Fruit fly (Drosophila melanogaster) whole organism, embryonic: ENCODE results near the gene CG3862.

Source experiments
- Asciz ChIP-seq: fragments of 200-800 bp; sonication (Bioruptor generic); optimal IDR thresholded peaks from 2 replicates; lab custom pipeline; 2017; ENCODE audit warnings: missing biosample characterization, mild to moderate bottlenecking, missing genetic modification characterization, missing genetic modification reagents
- C15 ChIP-seq: fragments of 200-800 bp; sonication (Bioruptor generic); IDR thresholded peaks from 3 replicates; pipeline ENCODE4 v1.3.6; 2022; ENCODE audit warnings: missing biosample characterization, missing genetic modification characterization
- CG11398 ChIP-seq: fragments of 200-800 bp; sonication (Bioruptor generic); optimal IDR thresholded peaks from 2 replicates; lab custom pipeline; 2016; ENCODE audit warnings: missing biosample characterization, missing genetic modification characterization
- CG11456 ChIP-seq: fragments of 200-800 bp; sonication (Bioruptor generic); IDR thresholded peaks from 3 replicates; pipeline ENCODE4 v1.3.6; 2022; ENCODE audit warnings: missing biosample characterization, missing genetic modification characterization
- CG14014 ChIP-seq: fragments of 200-800 bp; sonication (Bioruptor generic); IDR thresholded peaks from 2 replicates; pipeline ENCODE4 v1.3.6; 2022; ENCODE audit warnings: missing biosample characterization, missing genetic modification characterization
- CG16815 ChIP-seq: fragments of 200-800 bp; sonication (Bioruptor generic); optimal IDR thresholded peaks from 3 replicates; lab custom pipeline; 2017; ENCODE audit warnings: missing biosample characterization, mild to moderate bottlenecking, missing genetic modification characterization
- CG17568 ChIP-seq: fragments of 200-800 bp; sonication (Bioruptor generic); optimal IDR thresholded peaks from 2 replicates; lab custom pipeline; 2018; ENCODE audit warnings: missing biosample characterization, mild to moderate bottlenecking, missing genetic modification characterization, moderate library complexity
- CG17829 ChIP-seq: fragments of 200-800 bp; optimal IDR thresholded peaks from 2 replicates; lab custom pipeline; 2019; ENCODE audit warnings: missing biosample characterization, mild to moderate bottlenecking, missing genetic modification characterization, moderate library complexity
- CG18619 ChIP-seq: fragments of 200-800 bp; sonication (Bioruptor generic); optimal IDR thresholded peaks from 3 replicates; lab custom pipeline; 2017; ENCODE audit warnings: missing biosample characterization, mild to moderate bottlenecking, missing genetic modification characterization
- CG18764 ChIP-seq: fragments of 200-800 bp; sonication (Bioruptor generic); optimal IDR thresholded peaks from 3 replicates; lab custom pipeline; 2016; ENCODE audit warnings: missing biosample characterization, missing genetic modification characterization
- CG2116 ChIP-seq: fragments of 200-800 bp; sonication (Bioruptor generic); optimal IDR thresholded peaks from 3 replicates; lab custom pipeline; 2018; ENCODE audit warnings: missing biosample characterization, mild to moderate bottlenecking, missing genetic modification characterization
- CG32532 ChIP-seq: fragments of 200-800 bp; sonication (Bioruptor generic); IDR thresholded peaks from 2 replicates; pipeline ENCODE4 v1.3.6; 2022; ENCODE audit warnings: missing biosample characterization, missing genetic modification characterization
- CG34422 ChIP-seq: fragments of 200-800 bp; sonication (Bioruptor generic); IDR thresholded peaks from 3 replicates; pipeline ENCODE4 v1.3.6; 2022; ENCODE audit warnings: missing biosample characterization, missing genetic modification characterization
- CG4617 ChIP-seq: fragments of 200-800 bp; sonication (Bioruptor generic); optimal IDR thresholded peaks from 3 replicates; lab custom pipeline; 2016; ENCODE audit warnings: missing biosample characterization, missing genetic modification characterization, borderline replicate concordance
- CG6689 ChIP-seq: fragments of 200-800 bp; sonication (Bioruptor generic); IDR thresholded peaks from 2 replicates; pipeline ENCODE4 v1.3.6; 2022; ENCODE audit warnings: missing biosample characterization, missing genetic modification characterization
- CG6765 ChIP-seq: fragments of 200-800 bp; sonication (Bioruptor generic); optimal IDR thresholded peaks from 3 replicates; lab custom pipeline; 2017; ENCODE audit warnings: missing biosample characterization, mild to moderate bottlenecking, missing genetic modification characterization
- CG7372 ChIP-seq: fragments of 200-800 bp; sonication (Bioruptor generic); IDR thresholded peaks from 2 replicates; pipeline ENCODE4 v1.3.6; 2022; ENCODE audit warnings: missing biosample characterization, missing genetic modification characterization
- CG8290 ChIP-seq, 3 experiments: fragments of 200-800 bp; sonication (Bioruptor generic); optimal IDR thresholded peaks; 2 replicates each; lab custom pipeline; 2016 to 2019; ENCODE audit warnings: missing biosample characterization in 3 of 3, missing genetic modification characterization in 3 of 3, mild to moderate bottlenecking in 2 of 3, moderate library complexity in 1 of 3
- CG9797 ChIP-seq: fragments of 200-800 bp; sonication (Bioruptor generic); optimal IDR thresholded peaks from 3 replicates; lab custom pipeline; 2018; ENCODE audit warnings: missing biosample characterization, mild to moderate bottlenecking, missing genetic modification characterization
- Dek ChIP-seq: fragments of 200-800 bp; sonication (Bioruptor generic); optimal IDR thresholded peaks from 3 replicates; lab custom pipeline; 2019; ENCODE audit warnings: missing biosample characterization, mild to moderate bottlenecking, missing genetic modification characterization, moderate library complexity
- Dll ChIP-seq: fragments of 200-800 bp; sonication (Bioruptor generic); IDR thresholded peaks from 4 replicates; pipeline ENCODE4 v1.3.6; 2022; ENCODE audit warnings: missing biosample characterization, missing genetic modification characterization; ENCODE audit not compliant: partially characterized antibody
- Dp ChIP-seq: fragments of 200-800 bp; sonication (Bioruptor generic); optimal IDR thresholded peaks from 2 replicates; lab custom pipeline; 2018; ENCODE audit warnings: missing biosample characterization, mild to moderate bottlenecking, missing genetic modification characterization, moderate library complexity
- Drgx ChIP-seq: fragments of 200-800 bp; sonication (Bioruptor generic); IDR thresholded peaks from 2 replicates; pipeline ENCODE4 v1.3.6; 2022; ENCODE audit warnings: missing biosample characterization, missing genetic modification characterization
- Hmx ChIP-seq: fragments of 200-800 bp; sonication (Bioruptor generic); optimal IDR thresholded peaks from 2 replicates; lab custom pipeline; 2016; ENCODE audit warnings: missing biosample characterization, missing genetic modification characterization
- Lim3 ChIP-seq: fragments of 200-800 bp; sonication (Bioruptor generic); IDR thresholded peaks from 2 replicates; pipeline ENCODE4 v1.3.6; 2022; ENCODE audit warnings: missing biosample characterization, missing genetic modification characterization
- MESR4 ChIP-seq: fragments of 200-800 bp; sonication (Bioruptor generic); optimal IDR thresholded peaks from 2 replicates; lab custom pipeline; 2018; ENCODE audit warnings: missing biosample characterization, mild to moderate bottlenecking, missing genetic modification characterization, moderate library complexity
- MTF-1 ChIP-seq: fragments of 200-800 bp; sonication (Bioruptor generic); optimal IDR thresholded peaks from 2 replicates; lab custom pipeline; 2018; ENCODE audit warnings: missing biosample characterization, mild to moderate bottlenecking, missing genetic modification characterization, borderline replicate concordance
- Nf-YB ChIP-seq: fragments of 200-800 bp; sonication (Bioruptor generic); optimal IDR thresholded peaks from 3 replicates; lab custom pipeline; 2019; ENCODE audit warnings: missing biosample characterization, mild to moderate bottlenecking, missing genetic modification characterization, moderate library complexity
- Opbp ChIP-seq: fragments of 200-800 bp; sonication (Bioruptor generic); IDR thresholded peaks from 3 replicates; pipeline ENCODE4 v1.3.6; 2022; ENCODE audit warnings: missing biosample characterization, missing genetic modification characterization; ENCODE audit not compliant: partially characterized antibody
- Six4 ChIP-seq: fragments of 200-800 bp; sonication (Bioruptor generic); optimal IDR thresholded peaks from 2 replicates; lab custom pipeline; 2016; ENCODE audit warnings: missing biosample characterization, missing genetic modification characterization
- bbx ChIP-seq: fragments of 200-800 bp; sonication (Bioruptor generic); IDR thresholded peaks from 2 replicates; pipeline ENCODE4 v1.3.6; 2022; ENCODE audit warnings: missing biosample characterization, missing genetic modification characterization; ENCODE audit not compliant: partially characterized antibody
- bigmax ChIP-seq: fragments of 200-800 bp; sonication (Bioruptor generic); optimal IDR thresholded peaks from 2 replicates; lab custom pipeline; 2018; ENCODE audit warnings: missing biosample characterization, mild to moderate bottlenecking, missing genetic modification characterization
- cato ChIP-seq: fragments of 200-800 bp; sonication (Bioruptor generic); optimal IDR thresholded peaks from 2 replicates; lab custom pipeline; 2016; ENCODE audit warnings: missing biosample characterization, missing genetic modification characterization, borderline replicate concordance
- chinmo ChIP-seq: fragments of 200-800 bp; sonication (Bioruptor generic); IDR thresholded peaks from 4 replicates; pipeline ENCODE4 v1.3.6; 2022; ENCODE audit warnings: missing biosample characterization, missing genetic modification characterization; ENCODE audit not compliant: partially characterized antibody
- chm ChIP-seq: fragments of 200-800 bp; sonication (Bioruptor generic); IDR thresholded peaks from 2 replicates; pipeline ENCODE4 v1.3.6; 2022; ENCODE audit warnings: missing biosample characterization, missing genetic modification characterization
- crol ChIP-seq: fragments of 200-800 bp; sonication (Bioruptor generic); IDR thresholded peaks from 2 replicates; pipeline ENCODE4 v1.3.6; 2022; ENCODE audit warnings: missing biosample characterization, missing genetic modification characterization
- en ChIP-seq: fragments of 200-800 bp; sonication (Bioruptor generic); optimal IDR thresholded peaks from 2 replicates; lab custom pipeline; 2016; ENCODE audit warnings: missing biosample characterization, missing genetic modification characterization
- ftz-f1 ChIP-seq: fragments of 200-800 bp; sonication (Bioruptor generic); optimal IDR thresholded peaks from 2 replicates; lab custom pipeline; 2016; ENCODE audit warnings: missing biosample characterization, missing genetic modification characterization
- gfzf ChIP-seq: fragments of 200-800 bp; sonication (Bioruptor generic); optimal IDR thresholded peaks from 2 replicates; lab custom pipeline; 2016; ENCODE audit warnings: missing biosample characterization, mild to moderate bottlenecking, missing genetic modification characterization, moderate library complexity
- gsb ChIP-seq: fragments of 200-800 bp; sonication (Bioruptor generic); IDR thresholded peaks from 2 replicates; pipeline ENCODE4 v1.3.6; 2022; ENCODE audit warnings: missing biosample characterization, missing genetic modification characterization
- prd ChIP-seq, 3 experiments: fragments of >200 bp in 2 of 3; fragments of 200-800 bp in 1 of 3; sonication (Bioruptor generic) in 1 of 3; optimal IDR thresholded peaks in 2 of 3; IDR thresholded peaks in 1 of 3; 2 replicates in 2 of 3; 3 replicates in 1 of 3; pipeline versions ENCODE4 v1.3.6 to Lab custom; 2017 to 2022; ENCODE audit warnings: missing biosample characterization in 1 of 3, missing genetic modification characterization in 1 of 3
- pzg ChIP-seq: fragments of 200-800 bp; sonication (Bioruptor generic); optimal IDR thresholded peaks from 3 replicates; lab custom pipeline; 2018; ENCODE audit warnings: missing biosample characterization, mild to moderate bottlenecking, missing genetic modification characterization, moderate library complexity
- sens ChIP-seq: fragments of 200-800 bp; sonication (Bioruptor generic); peaks from one replicate; lab custom pipeline; 2016; ENCODE audit warnings: missing biosample characterization, missing genetic modification characterization
- sens-2 ChIP-seq: fragments of 200-800 bp; sonication (Bioruptor generic); IDR thresholded peaks from 2 replicates; pipeline ENCODE4 v1.3.6; 2022; ENCODE audit warnings: missing biosample characterization, missing genetic modification characterization
- unc-4 ChIP-seq: fragments of 200-800 bp; sonication (Bioruptor generic); IDR thresholded peaks from 2 replicates; pipeline ENCODE4 v1.3.6; 2022; ENCODE audit warnings: missing biosample characterization, missing genetic modification characterization; ENCODE audit not compliant: partially characterized antibody
- wek ChIP-seq: fragments of 200-800 bp; sonication (Bioruptor generic); optimal IDR thresholded peaks from 3 replicates; lab custom pipeline; 2018; ENCODE audit warnings: missing biosample characterization, mild to moderate bottlenecking, missing genetic modification characterization, moderate library complexity
- wor ChIP-seq: fragments of 200-800 bp; sonication (Bioruptor generic); IDR thresholded peaks from 2 replicates; pipeline ENCODE4 v1.3.6; 2022; ENCODE audit warnings: missing biosample characterization, missing genetic modification characterization

The CG3862 gene

dm6 chr2L:870285-870684 lies 44.6 kb upstream of the CG3862 start, which contains the start of gene PNUTS:
PNUTS (plus strand) TSS chr2L:870465.
- TF ChIP-seq gsb (GFP tag; lab: Robert Waterston, UW) (no peak), Dp (GFP tag; lab: Kevin White, UChicago) (peak; percentile 56), CG8290 (GFP tag; optimal IDR thresholded peaks at IDR 0.05; lab: Kevin White, UChicago) (no peak), CG8290 (tag; optimal IDR thresholded peaks at IDR 0.05; lab: Kevin White, UChicago) (peak in 1 of 2 experiments; percentile 16), bbx (peak; percentile 31; the same call in 1 of the 2 replicates), MTF-1 (GFP tag; lab: Kevin White, UChicago) (peak; percentile 3), Dek (tag; lab: Kevin White, UChicago) (no peak), CG11456 (GFP tag; lab: Robert Waterston, UW) (no peak), CG14014 (no peak), chm (GFP tag; lab: Robert Waterston, UW) (peak; percentile 43; the same call in 1 of the 2 replicates), sens (GFP tag; lab: Kevin White, UChicago) (peak; percentile 28), Six4 (GFP tag; lab: Kevin White, UChicago) (no peak), wek (GFP tag; lab: Kevin White, UChicago) (peak; percentile 74), CG17568 (GFP tag; lab: Kevin White, UChicago) (peak; percentile 6), gfzf (GFP tag; lab: Kevin White, UChicago) (peak; percentile 70), CG9797 (GFP tag; lab: Kevin White, UChicago) (peak; percentile 6), pzg (GFP tag; lab: Kevin White, UChicago) (peak; percentile 25), MESR4 (GFP tag; lab: Kevin White, UChicago) (peak; percentile 89), Dll (GFP tag; lab: Robert Waterston, UW) (0 out of 4 replicates have a peak, but pooled peaks have one; percentile 6)

dm6 chr2L:869497-870040 lies 43.9 kb upstream of the CG3862 start, which contains the start of gene dbe:
dbe (minus strand) TSS chr2L:869857.
- TF ChIP-seq ftz-f1 (GFP tag; lab: Kevin White, UChicago), result no peak
- no peak for TF ChIP-seq sens-2 (GFP tag; lab: Robert Waterston, UW)
- no peak for TF ChIP-seq CG18764 (GFP tag; lab: Kevin White, UChicago)
- no peak for TF ChIP-seq CG2116
- no peak for TF ChIP-seq crol (GFP tag; lab: Robert Waterston, UW)
- no peak for TF ChIP-seq Lim3
- no peak for TF ChIP-seq prd (optimal IDR thresholded peaks at IDR 0.05; lab: Kevin White, UChicago)
- 0 out of 3 replicates have a peak, but pooled peaks have one; percentile 23 for TF ChIP-seq prd (GFP tag; IDR thresholded peaks at IDR 0.05; lab: Robert Waterston, UW)
- no peak for TF ChIP-seq unc-4 (GFP tag; lab: Robert Waterston, UW)
- TF ChIP-seq CG6689 (GFP tag; lab: Robert Waterston, UW), result no peak
- TF ChIP-seq Nf-YB, result no peak
- TF ChIP-seq Hmx (GFP tag; lab: Kevin White, UChicago), result no peak
- TF ChIP-seq wor (GFP tag; lab: Robert Waterston, UW), result no peak
- TF ChIP-seq CG11398, result no peak
- no peak for TF ChIP-seq Asciz
- no peak for TF ChIP-seq CG7372
- peak; percentile 16 for TF ChIP-seq CG17829 (tag; lab: Kevin White, UChicago)
- no peak for TF ChIP-seq en (GFP tag; lab: Kevin White, UChicago)
- TF ChIP-seq CG18619, result no peak
- TF ChIP-seq CG16815 (GFP tag; lab: Kevin White, UChicago), result no peak
- no peak for TF ChIP-seq C15 (GFP tag; lab: Robert Waterston, UW)
- TF ChIP-seq Drgx, result no peak
- TF ChIP-seq CG14014, result peak; percentile 33; the same call in 1 of the 2 replicates
- no peak for TF ChIP-seq CG6765 (GFP tag; lab: Kevin White, UChicago)
- TF ChIP-seq CG4617 (GFP tag; lab: Kevin White, UChicago), result peak; percentile 59
- no peak for TF ChIP-seq cato (GFP tag; lab: Kevin White, UChicago)
- no peak for TF ChIP-seq bigmax (GFP tag; lab: Kevin White, UChicago)
- TF ChIP-seq CG34422, result 0 out of 3 replicates have a peak, but pooled peaks have one; percentile 30
- TF ChIP-seq CG32532 (GFP tag; lab: Robert Waterston, UW), result 0 out of 2 replicates have a peak, but pooled peaks have one; percentile 18
- TF ChIP-seq chinmo (GFP tag; lab: Robert Waterston, UW), result no peak
- TF ChIP-seq MESR4 (GFP tag; lab: Kevin White, UChicago), result peak; percentile 84
- TF ChIP-seq Opbp, result peak; percentile 42; the same call in 1 of the 3 replicates
